Worm (Caenorhabditis elegans) whole organism, young adult: ENCODE measurements around the gene C09E9.1.

Experiments
- B0035.1 ChIP-seq: sonication (generic microtip); optimal IDR thresholded peaks from 2 replicates; lab custom pipeline; 2016; ENCODE audit warnings: missing genetic modification characterization, mild to moderate bottlenecking, missing compliant biosample characterization, missing genotype, missing genetic modification reagents
- D2030.7 ChIP-seq: fragments of 200-800 bp; sonication (Bioruptor generic); IDR thresholded peaks from 2 replicates; pipeline ENCODE4 v1.3.6; 2022; ENCODE audit warnings: missing genetic modification reagents, missing genetic modification characterization, missing compliant biosample characterization
- F33H1.4 ChIP-seq: fragments of 200-800 bp; sonication (Bioruptor generic); IDR thresholded peaks from 2 replicates; pipeline ENCODE4 v1.3.6; 2022; ENCODE audit warnings: missing genetic modification reagents, missing genetic modification characterization, missing compliant biosample characterization
- K11D2.4 ChIP-seq: fragments of 200-800 bp; sonication (Bioruptor generic); IDR thresholded peaks from 2 replicates; pipeline ENCODE4 v1.3.6; 2022; ENCODE audit warnings: missing genetic modification reagents, missing genetic modification characterization, missing compliant biosample characterization
- Y79H2A.3 ChIP-seq: fragments of 200-800 bp; sonication (Bioruptor generic); conservative IDR thresholded peaks from 2 replicates; pipeline ENCODE4 v1.3.6; 2022; ENCODE audit warnings: missing genetic modification reagents, missing genetic modification characterization, missing compliant biosample characterization
- akir-1 ChIP-seq: fragments of 200-800 bp; sonication (Bioruptor generic); optimal IDR thresholded peaks from 2 replicates; lab custom pipeline; 2018; ENCODE audit warnings: mild to moderate bottlenecking, missing genetic modification characterization, moderate library complexity, missing compliant biosample characterization
- ama-1 ChIP-seq, 3 experiments: fragments of 150-350 bp in 1 of 3; sonication (generic microtip) in 2 of 3; optimal IDR thresholded peaks; 2 replicates each; lab custom pipeline; 2014 to 2018; ENCODE audit warnings: missing biosample characterization in 2 of 3, missing genetic modification characterization in 2 of 3, missing genetic modification reagents in 2 of 3
- athp-1 ChIP-seq: sonication (generic microtip); optimal IDR thresholded peaks from 2 replicates; lab custom pipeline; 2017; ENCODE audit warnings: mild to moderate bottlenecking, missing genetic modification characterization, missing compliant biosample characterization
- attf-6 ChIP-seq: fragments of 200-800 bp; sonication (Bioruptor generic); IDR thresholded peaks from 2 replicates; pipeline ENCODE4 v1.3.6; 2022; ENCODE audit warnings: missing genetic modification reagents, missing genetic modification characterization, missing compliant biosample characterization
- ceh-40 ChIP-seq: fragments of 200-800 bp; sonication (Bioruptor generic); IDR thresholded peaks from 2 replicates; pipeline ENCODE4 v1.3.6; 2022; ENCODE audit warnings: missing genetic modification characterization, missing compliant biosample characterization
- ceh-91 ChIP-seq: fragments of 200-800 bp; sonication (Bioruptor generic); IDR thresholded peaks from 2 replicates; pipeline ENCODE4 v1.3.6; 2022; ENCODE audit warnings: missing genetic modification reagents, missing genetic modification characterization, missing compliant biosample characterization
- die-1 ChIP-seq: sonication (generic microtip); optimal IDR thresholded peaks from 2 replicates; lab custom pipeline; 2016; ENCODE audit warnings: missing genotype, mild to moderate bottlenecking, missing genetic modification characterization, missing compliant biosample characterization
- dox-1 ChIP-seq: fragments of 200-800 bp; sonication (Bioruptor generic); IDR thresholded peaks from 2 replicates; pipeline ENCODE4 v1.3.6; 2022; ENCODE audit warnings: missing genetic modification reagents, missing genetic modification characterization, missing compliant biosample characterization
- ets-4 ChIP-seq: fragments of 200-800 bp; sonication (Bioruptor generic); optimal IDR thresholded peaks from 2 replicates; lab custom pipeline; 2018; ENCODE audit warnings: mild to moderate bottlenecking, missing genetic modification characterization, missing compliant biosample characterization
- fkh-3 ChIP-seq: sonication (generic microtip); optimal IDR thresholded peaks from 2 replicates; lab custom pipeline; 2016; ENCODE audit warnings: mild to moderate bottlenecking, missing genetic modification characterization, missing compliant biosample characterization
- him-1 ChIP-seq: sonication (generic microtip); optimal IDR thresholded peaks from 2 replicates; lab custom pipeline; 2016; ENCODE audit warnings: missing genotype, missing genetic modification reagents, missing genetic modification characterization, missing compliant biosample characterization
- hlh-26 ChIP-seq: fragments of 200-800 bp; sonication (Bioruptor generic); conservative IDR thresholded peaks from 2 replicates; pipeline ENCODE4 v1.3.6; 2022; ENCODE audit warnings: missing genetic modification reagents, missing genetic modification characterization, missing compliant biosample characterization
- hmg-1.2 ChIP-seq: fragments of 200-800 bp; sonication (Bioruptor generic); IDR thresholded peaks from 2 replicates; pipeline ENCODE4 v1.3.6; 2022; ENCODE audit warnings: missing genetic modification reagents, missing genetic modification characterization, missing compliant biosample characterization
- hrde-1 ChIP-seq: sonication (generic microtip); optimal IDR thresholded peaks from 2 replicates; lab custom pipeline; 2016; ENCODE audit warnings: missing genetic modification characterization, mild to moderate bottlenecking, missing compliant biosample characterization, moderate library complexity, missing genotype, missing genetic modification reagents, borderline replicate concordance
- lin-26 ChIP-seq: fragments of 200-800 bp; sonication (Bioruptor generic); IDR thresholded peaks from 2 replicates; pipeline ENCODE4 v1.3.6; 2022; ENCODE audit warnings: missing genetic modification reagents, missing genetic modification characterization, missing compliant biosample characterization
- lin-40 ChIP-seq: sonication (generic microtip); optimal IDR thresholded peaks from 2 replicates; lab custom pipeline; 2016; ENCODE audit warnings: missing genetic modification characterization, mild to moderate bottlenecking, missing compliant biosample characterization, missing genotype, missing genetic modification reagents
- lin-54 ChIP-seq: fragments of 200-800 bp; sonication (Bioruptor generic); optimal IDR thresholded peaks from 2 replicates; lab custom pipeline; 2018; ENCODE audit warnings: mild to moderate bottlenecking, missing genetic modification characterization, missing compliant biosample characterization
- lir-1 ChIP-seq: fragments of 200-800 bp; sonication (Bioruptor generic); conservative IDR thresholded peaks from 2 replicates; pipeline ENCODE4 v1.3.6; 2022; ENCODE audit warnings: missing genetic modification reagents, missing genetic modification characterization, missing compliant biosample characterization
- lsl-1 ChIP-seq: fragments of 200-800 bp; sonication (Bioruptor generic); optimal IDR thresholded peaks from 2 replicates; lab custom pipeline; 2018; ENCODE audit warnings: mild to moderate bottlenecking, missing genetic modification characterization, moderate library complexity, missing compliant biosample characterization
- madf-3 ChIP-seq: fragments of 200-800 bp; sonication (Bioruptor generic); IDR thresholded peaks from 2 replicates; pipeline ENCODE4 v1.3.6; 2022; ENCODE audit warnings: missing genetic modification reagents, missing genetic modification characterization, missing compliant biosample characterization
- madf-6 ChIP-seq: fragments of 200-800 bp; sonication (Bioruptor generic); IDR thresholded peaks from 2 replicates; pipeline ENCODE4 v1.3.6; 2022; ENCODE audit warnings: missing genetic modification reagents, missing genetic modification characterization, missing compliant biosample characterization
- madf-8 ChIP-seq: fragments of 200-800 bp; sonication (Bioruptor generic); conservative IDR thresholded peaks from 2 replicates; pipeline ENCODE4 v1.3.6; 2022; ENCODE audit warnings: missing genetic modification reagents, missing genetic modification characterization, missing compliant biosample characterization
- mcd-1 ChIP-seq: fragments of 200-800 bp; sonication (Bioruptor generic); IDR thresholded peaks from 2 replicates; pipeline ENCODE4 v1.3.6; 2022; ENCODE audit warnings: missing genetic modification reagents, missing genetic modification characterization, missing compliant biosample characterization
- mes-4 ChIP-seq: sonication (generic microtip); optimal IDR thresholded peaks from 2 replicates; lab custom pipeline; 2016; ENCODE audit warnings: missing genotype, missing genetic modification characterization, missing compliant biosample characterization
- mxl-1 ChIP-seq: sonication (generic microtip); optimal IDR thresholded peaks from 2 replicates; lab custom pipeline; 2016; ENCODE audit warnings: missing genetic modification characterization, missing compliant biosample characterization
- nhr-80 ChIP-seq: sonication (generic microtip); optimal IDR thresholded peaks from 2 replicates; lab custom pipeline; 2016; ENCODE audit warnings: missing genetic modification characterization, missing compliant biosample characterization
- repo-1 ChIP-seq: sonication (generic microtip); optimal IDR thresholded peaks from 2 replicates; lab custom pipeline; 2017; ENCODE audit warnings: mild to moderate bottlenecking, missing genetic modification characterization, missing compliant biosample characterization
- snpc-3.4 ChIP-seq: sonication (generic microtip); optimal IDR thresholded peaks from 2 replicates; lab custom pipeline; 2017; ENCODE audit warnings: missing genetic modification characterization, mild to moderate bottlenecking, missing compliant biosample characterization, antibody characterized with exemption, moderate library complexity, missing genotype, missing genetic modification reagents
- snpc-4 ChIP-seq, 5 experiments: fragments of 150-350 bp in 1 of 5; sonication (generic microtip) in 4 of 5; optimal IDR thresholded peaks; 2 replicates each; lab custom pipeline; 2014 to 2018; ENCODE audit warnings: missing genetic modification characterization in 5 of 5, missing biosample characterization in 3 of 5, antibody characterized with exemption in 2 of 5, mild to moderate bottlenecking in 2 of 5, missing compliant biosample characterization in 2 of 5, missing genotype in 2 of 5, moderate library complexity in 2 of 5, missing genetic modification reagents in 1 of 5
- sptf-2 ChIP-seq: fragments of 200-800 bp; sonication (Bioruptor generic); optimal IDR thresholded peaks from 2 replicates; lab custom pipeline; 2018; ENCODE audit warnings: mild to moderate bottlenecking, missing genetic modification characterization, missing compliant biosample characterization
- tbp1 ChIP-seq: fragments of 200-800 bp; sonication (Bioruptor generic); optimal IDR thresholded peaks from 2 replicates; lab custom pipeline; 2018; ENCODE audit warnings: mild to moderate bottlenecking, missing genetic modification characterization, missing compliant biosample characterization
- xnd-1 ChIP-seq: sonication (generic microtip); optimal IDR thresholded peaks from 2 replicates; lab custom pipeline; 2016; ENCODE audit warnings: missing genotype, missing genetic modification reagents, missing genetic modification characterization, missing compliant biosample characterization
- ztf-22 ChIP-seq: fragments of 200-800 bp; sonication (Bioruptor generic); optimal IDR thresholded peaks from 2 replicates; lab custom pipeline; 2018; ENCODE audit warnings: mild to moderate bottlenecking, missing genetic modification characterization, moderate library complexity, missing compliant biosample characterization
- ztf-25 ChIP-seq: fragments of 200-800 bp; sonication (Bioruptor generic); IDR thresholded peaks from 2 replicates; pipeline ENCODE4 v1.3.6; 2022; ENCODE audit warnings: missing genetic modification reagents, missing genetic modification characterization, missing compliant biosample characterization
- ztf-26 ChIP-seq: sonication (generic microtip); optimal IDR thresholded peaks from 2 replicates; lab custom pipeline; 2017; ENCODE audit warnings: missing genetic modification characterization, missing compliant biosample characterization
- ztf-28 ChIP-seq: fragments of 200-800 bp; sonication (Bioruptor generic); IDR thresholded peaks from 2 replicates; pipeline ENCODE4 v1.3.6; 2022; ENCODE audit warnings: missing genetic modification reagents, missing genetic modification characterization, missing compliant biosample characterization

The C09E9.1 gene

DNA sequence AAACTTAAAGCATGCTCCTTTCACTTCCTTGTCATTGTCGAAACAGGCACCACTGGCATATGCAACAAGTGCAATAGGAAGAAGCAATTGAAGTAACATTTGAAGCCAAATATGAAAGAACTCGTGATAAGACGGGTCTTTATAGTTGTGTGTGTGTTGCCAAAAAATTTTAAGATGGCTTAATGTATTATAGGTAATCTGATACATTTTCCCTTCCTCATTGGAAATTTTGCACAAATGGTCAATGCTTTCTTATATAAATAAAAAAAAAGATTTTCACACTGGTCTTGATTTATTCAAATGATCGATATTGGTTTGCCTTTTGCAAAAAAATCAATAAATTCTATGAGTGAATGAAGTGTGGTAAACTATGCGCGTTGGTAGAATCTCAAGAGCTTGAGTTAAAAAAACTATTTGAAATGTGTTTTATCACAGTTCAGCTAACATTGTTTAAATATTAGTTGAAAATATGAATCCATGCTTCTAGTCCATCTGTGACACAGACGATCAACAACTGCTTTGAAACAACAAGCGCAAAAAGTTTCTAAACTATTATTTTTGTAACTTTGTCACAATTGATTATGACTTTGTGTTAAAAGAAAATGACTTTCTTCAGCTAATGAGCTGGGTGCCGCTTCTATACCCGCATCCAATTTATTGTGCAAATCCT lies 23.3 kb upstream of the C09E9.1 start, which contains the start of the genes clec-166 and F38A1.6:
TSS of gene clec-166 (minus strand) at position 101 of the 670 bp plus-strand sequence.
TSS of gene F38A1.6 (plus strand) at position 620 of the 670 bp plus-strand sequence.
- no peak for TF ChIP-seq lin-40 (tag; lab: Kevin White, UChicago)
- no peak for TF ChIP-seq madf-8
- TF ChIP-seq attf-6 (GFP tag; lab: Robert Waterston, UW), result no peak

DNA sequence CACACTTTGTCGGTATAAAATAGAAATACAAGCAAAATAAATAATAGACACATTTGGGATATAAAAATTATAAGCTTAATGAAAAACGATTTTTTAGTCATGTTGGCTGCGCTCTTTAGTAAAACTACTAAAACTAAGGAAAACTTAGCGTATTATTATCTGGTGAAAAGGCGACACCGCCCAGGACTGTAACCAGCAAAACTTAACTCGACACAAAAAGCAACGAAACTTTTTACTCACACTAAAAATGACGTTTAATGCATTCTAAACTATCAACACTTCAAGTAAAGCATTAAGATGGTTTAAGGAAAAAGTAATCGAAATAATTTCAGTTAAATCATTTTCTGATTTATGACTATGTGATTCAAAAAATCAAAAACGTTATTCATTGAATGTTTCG lies 19.0 kb upstream of the C09E9.1 start, which contains the start of gene clec-167:
TSS of gene clec-167 (minus strand) at position 101 of the 400 bp plus-strand sequence.
- TF ChIP-seq ama-1 (optimal IDR thresholded peaks at IDR 0.05; lab: Kevin White, UChicago) (no peak), ama-1 (GFP tag; optimal IDR thresholded peaks at IDR 0.05; lab: Kevin White, UChicago) (no peak), D2030.7 (GFP tag; lab: Robert Waterston, UW) (no peak), hmg-1.2 (GFP tag; lab: Robert Waterston, UW) (no peak), mes-4 (tag; lab: Kevin White, UChicago) (no peak), K11D2.4 (GFP tag; lab: Robert Waterston, UW) (no peak), ztf-26 (no peak), ets-4 (GFP tag; lab: Kevin White, UChicago) (no peak), F33H1.4 (GFP tag; lab: Robert Waterston, UW) (no peak), die-1 (tag; lab: Kevin White, UChicago) (no peak), ceh-91 (GFP tag; lab: Robert Waterston, UW) (no peak), akir-1 (GFP tag; lab: Kevin White, UChicago) (no peak), athp-1 (no peak), madf-3 (GFP tag; lab: Robert Waterston, UW) (no peak), fkh-3 (tag; lab: Kevin White, UChicago) (no peak), lir-1 (no peak), sptf-2 (GFP tag; lab: Kevin White, UChicago) (no peak), hrde-1 (tag; lab: Kevin White, UChicago) (no peak), ztf-28 (GFP tag; lab: Robert Waterston, UW) (no peak), ztf-22 (GFP tag; lab: Kevin White, UChicago) (no peak), ztf-25 (GFP tag; lab: Robert Waterston, UW) (no peak)

DNA sequence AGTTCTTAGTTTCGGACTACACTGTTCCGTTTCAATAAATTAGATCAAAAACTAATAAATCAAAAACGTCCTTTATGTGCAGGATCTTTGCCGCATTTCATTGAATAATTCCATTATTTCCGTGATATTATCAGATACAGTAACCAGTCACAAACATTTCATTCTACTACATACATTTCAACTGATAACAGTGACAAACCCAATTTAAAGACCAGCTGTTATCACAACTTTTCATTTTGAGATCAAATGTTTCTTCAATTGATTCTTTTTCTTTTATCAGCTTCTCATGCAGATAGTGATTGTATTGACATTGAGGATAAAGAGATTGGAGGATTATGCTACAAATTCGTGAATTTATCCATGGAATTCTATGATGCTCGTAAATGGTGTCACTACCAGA lies 17.9 kb upstream of the C09E9.1 start, which contains the start of gene clec-168:
TSS of gene clec-168 (plus strand) at position 247 of the 400 bp plus-strand sequence.
- TF ChIP-seq tbp1 (no peak), B0035.1 (no peak), lin-26 (GFP tag; lab: Robert Waterston, UW) (no peak), hlh-26 (GFP tag; lab: Robert Waterston, UW) (no peak), mes-4 (tag; lab: Kevin White, UChicago) (no peak), nhr-80 (tag; lab: Kevin White, UChicago) (peak; percentile 16), D2030.7 (GFP tag; lab: Robert Waterston, UW) (no peak)

DNA sequence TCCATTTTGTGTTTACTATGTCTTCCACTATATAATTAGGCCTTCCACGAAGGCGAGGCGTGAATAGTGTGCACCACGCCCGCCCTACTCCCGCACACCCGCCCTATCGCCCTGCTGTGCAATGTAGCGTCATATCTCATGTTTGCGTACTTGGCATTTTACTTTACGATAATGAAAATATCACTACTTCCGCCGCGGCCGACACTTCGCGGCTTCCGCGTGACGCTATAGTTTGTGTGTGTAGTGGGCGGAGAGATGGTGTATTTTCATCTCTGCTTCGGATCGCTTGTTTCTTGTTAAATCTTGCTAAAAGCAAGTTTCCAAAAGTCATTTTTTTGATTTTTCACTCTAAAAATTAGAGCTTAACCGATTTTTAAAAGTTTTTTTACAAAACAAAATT lies 14.2 kb upstream of the C09E9.1 start:
- peak; percentile 91 for TF ChIP-seq snpc-3.4 (tag; lab: Kevin White, UChicago)
- peak; percentile 42; the same call in 1 of the 2 replicates for TF ChIP-seq mcd-1
- TF ChIP-seq madf-6, result peak; percentile 78
- TF ChIP-seq sptf-2 (GFP tag; lab: Kevin White, UChicago), result no peak
- TF ChIP-seq D2030.7 (GFP tag; lab: Robert Waterston, UW), result peak; percentile 33; the same call in 1 of the 2 replicates
- TF ChIP-seq lsl-1, result peak; percentile 51
- peak; percentile 11; the same call in 1 of the 2 replicates for TF ChIP-seq attf-6 (GFP tag; lab: Robert Waterston, UW)
- peak; percentile 41; the same call in 1 of the 2 replicates for TF ChIP-seq dox-1 (GFP tag; lab: Robert Waterston, UW)
- TF ChIP-seq mxl-1 (tag; lab: Kevin White, UChicago), result no peak
- TF ChIP-seq tbp1, result peak; percentile 45
- TF ChIP-seq him-1, result peak; percentile 6
- no peak for TF ChIP-seq snpc-4 (GFP tag; optimal IDR thresholded peaks at IDR 0.05; lab: Kevin White, UChicago)
- peak; percentile 83 to 96 (median 92) for TF ChIP-seq snpc-4 (tag; optimal IDR thresholded peaks at IDR 0.05; lab: Kevin White, UChicago)
- TF ChIP-seq hmg-1.2 (GFP tag; lab: Robert Waterston, UW), result peak; percentile 72; the same call in 1 of the 2 replicates
- no peak for TF ChIP-seq xnd-1
- TF ChIP-seq Y79H2A.3 (GFP tag; lab: Robert Waterston, UW), result no peak
- peak; percentile 43 for TF ChIP-seq F33H1.4 (GFP tag; lab: Robert Waterston, UW)
- TF ChIP-seq ceh-40 (GFP tag; lab: Robert Waterston, UW), result no peak
- TF ChIP-seq lin-54 (GFP tag; lab: Kevin White, UChicago), result peak; percentile 25
- TF ChIP-seq repo-1 (tag; lab: Kevin White, UChicago), result peak; percentile 19
